Worm (Caenorhabditis elegans) whole organism, L2 larva: ENCODE measurements around the gene F14D7.12.

Experiments
- C34F6.9 ChIP-seq: fragments of 150-350 bp; optimal IDR thresholded peaks from 2 replicates; lab custom pipeline; 2014; ENCODE audit warnings: missing biosample characterization, missing genetic modification characterization
- F13H6.1 ChIP-seq: sonication (generic microtip); optimal IDR thresholded peaks from 2 replicates; lab custom pipeline; 2016; ENCODE audit warnings: missing genetic modification characterization, missing compliant biosample characterization
- R02D3.7 ChIP-seq: fragments of 150-350 bp; optimal IDR thresholded peaks from 2 replicates; lab custom pipeline; 2014; ENCODE audit warnings: missing biosample characterization, missing genetic modification characterization
- Y55F3AM.14 ChIP-seq: fragments of 200-800 bp; sonication (Bioruptor generic); optimal IDR thresholded peaks from 2 replicates; lab custom pipeline; 2018; ENCODE audit warnings: mild to moderate bottlenecking, missing genetic modification characterization, missing compliant biosample characterization
- ZK546.5 ChIP-seq: sonication (generic microtip); optimal IDR thresholded peaks from 2 replicates; lab custom pipeline; 2017; ENCODE audit warnings: missing biosample characterization, missing genetic modification characterization
- alr-1 ChIP-seq: fragments of 150-350 bp; optimal IDR thresholded peaks from 2 replicates; lab custom pipeline; 2014; ENCODE audit warnings: missing biosample characterization, missing genetic modification characterization
- aly-2 ChIP-seq: fragments of 150-350 bp; optimal IDR thresholded peaks from 2 replicates; lab custom pipeline; 2014; ENCODE audit warnings: missing biosample characterization, missing genetic modification characterization
- ama-1 ChIP-seq: fragments of 150-350 bp; optimal IDR thresholded peaks from 2 replicates; lab custom pipeline; 2018; ENCODE audit warnings: inconsistent platforms
- blmp-1 ChIP-seq: sonication (generic microtip); optimal IDR thresholded peaks from 2 replicates; lab custom pipeline; 2017; ENCODE audit warnings: missing genetic modification characterization, mild to moderate bottlenecking, missing compliant biosample characterization, antibody characterized with exemption, moderate library complexity; ENCODE audit not compliant: insufficient read depth
- ceh-16 ChIP-seq: fragments of 150-350 bp; optimal IDR thresholded peaks from 2 replicates; lab custom pipeline; 2014; ENCODE audit warnings: missing biosample characterization, missing genetic modification characterization
- ceh-82 ChIP-seq: fragments of 150-350 bp; optimal IDR thresholded peaks from 2 replicates; lab custom pipeline; 2014; ENCODE audit warnings: missing biosample characterization, missing genetic modification characterization
- crh-2 ChIP-seq: sonication (generic microtip); optimal IDR thresholded peaks from 2 replicates; lab custom pipeline; 2017; ENCODE audit warnings: missing biosample characterization, missing genetic modification characterization
- dmd-4 ChIP-seq: sonication (generic microtip); optimal IDR thresholded peaks from 2 replicates; lab custom pipeline; 2017; ENCODE audit warnings: missing biosample characterization, missing genetic modification characterization
- egl-27 ChIP-seq: sonication (generic microtip); optimal IDR thresholded peaks from 3 replicates; lab custom pipeline; 2017; ENCODE audit warnings: missing biosample characterization, missing genetic modification reagents, missing genetic modification characterization
- elt-1 ChIP-seq: fragments of 150-350 bp; optimal IDR thresholded peaks from 2 replicates; lab custom pipeline; 2014; ENCODE audit warnings: missing biosample characterization, missing genetic modification characterization
- elt-3 ChIP-seq: sonication (generic microtip); optimal IDR thresholded peaks from 2 replicates; lab custom pipeline; 2017; ENCODE audit warnings: missing biosample characterization, missing genetic modification characterization
- fos-1 ChIP-seq: fragments of 150-350 bp; optimal IDR thresholded peaks from 2 replicates; lab custom pipeline; 2014; ENCODE audit warnings: missing biosample characterization, missing genetic modification characterization
- gmeb-1 ChIP-seq: fragments of 150-350 bp; optimal IDR thresholded peaks from 2 replicates; lab custom pipeline; 2014; ENCODE audit warnings: missing biosample characterization, missing genetic modification characterization
- lin-11 ChIP-seq: fragments of 150-350 bp; sonication (generic microtip); optimal IDR thresholded peaks from 2 replicates; lab custom pipeline; 2014; ENCODE audit warnings: missing biosample characterization, missing genetic modification characterization, inconsistent platforms, mixed read lengths
- lin-13 ChIP-seq: fragments of 150-350 bp; optimal IDR thresholded peaks from 2 replicates; lab custom pipeline; 2014; ENCODE audit warnings: missing biosample characterization, missing genetic modification reagents, missing genetic modification characterization
- lin-39 ChIP-seq: fragments of 150-350 bp; optimal IDR thresholded peaks from 2 replicates; lab custom pipeline; 2014; ENCODE audit warnings: missing biosample characterization, missing genetic modification reagents, missing genetic modification characterization
- lsy-2 ChIP-seq, 2 experiments: fragments of 150-350 bp in 1 of 2; sonication (generic microtip) in 1 of 2; optimal IDR thresholded peaks; 2 replicates each; lab custom pipeline; 2014 to 2017; ENCODE audit warnings: missing biosample characterization in 2 of 2, missing genetic modification characterization in 2 of 2
- mab-5 ChIP-seq: fragments of 150-350 bp; optimal IDR thresholded peaks from 2 replicates; lab custom pipeline; 2014; ENCODE audit warnings: missing biosample characterization, missing genetic modification characterization
- mbf-1 ChIP-seq: sonication (generic microtip); optimal IDR thresholded peaks from 2 replicates; lab custom pipeline; 2017; ENCODE audit warnings: missing biosample characterization, missing genetic modification characterization
- mdl-1 ChIP-seq, 2 experiments: fragments of 150-350 bp in 1 of 2; sonication (generic microtip) in 1 of 2; optimal IDR thresholded peaks; 2 replicates each; lab custom pipeline; 2017; ENCODE audit warnings: missing biosample characterization in 2 of 2, missing genetic modification characterization in 2 of 2
- nhr-10 ChIP-seq: sonication (generic microtip); optimal IDR thresholded peaks from 2 replicates; lab custom pipeline; 2017; ENCODE audit warnings: missing biosample characterization, missing genetic modification characterization
- nhr-11 ChIP-seq: fragments of 150-350 bp; optimal IDR thresholded peaks from 2 replicates; lab custom pipeline; 2014; ENCODE audit warnings: missing biosample characterization, missing genetic modification characterization
- nhr-12 ChIP-seq: fragments of 150-350 bp; optimal IDR thresholded peaks from 2 replicates; lab custom pipeline; 2014; ENCODE audit warnings: missing biosample characterization, missing genetic modification characterization
- nhr-129 ChIP-seq: fragments of 150-350 bp; optimal IDR thresholded peaks from 2 replicates; lab custom pipeline; 2014; ENCODE audit warnings: missing biosample characterization, missing genetic modification characterization
- nhr-21 ChIP-seq: fragments of 150-350 bp; optimal IDR thresholded peaks from 2 replicates; lab custom pipeline; 2014; ENCODE audit warnings: missing biosample characterization, missing genetic modification characterization
- nhr-23 ChIP-seq: fragments of 150-350 bp; optimal IDR thresholded peaks from 2 replicates; lab custom pipeline; 2014; ENCODE audit warnings: missing biosample characterization, missing genetic modification reagents, missing genetic modification characterization
- nhr-25 ChIP-seq: fragments of 150-350 bp; sonication (generic microtip); optimal IDR thresholded peaks from 3 replicates; lab custom pipeline; 2014; ENCODE audit warnings: missing biosample characterization, missing genetic modification characterization
- nhr-6 ChIP-seq: fragments of 150-350 bp; optimal IDR thresholded peaks from 2 replicates; lab custom pipeline; 2014; ENCODE audit warnings: missing biosample characterization, missing genetic modification characterization
- nhr-77 ChIP-seq: fragments of 150-350 bp; optimal IDR thresholded peaks from 2 replicates; lab custom pipeline; 2014; ENCODE audit warnings: missing biosample characterization, missing genetic modification characterization
- peb-1 ChIP-seq: fragments of 150-350 bp; optimal IDR thresholded peaks from 2 replicates; lab custom pipeline; 2014; ENCODE audit warnings: missing biosample characterization, missing genetic modification characterization
- sem-4 ChIP-seq: fragments of 150-350 bp; optimal IDR thresholded peaks from 2 replicates; lab custom pipeline; 2014; ENCODE audit warnings: missing biosample characterization, missing genetic modification reagents, missing genetic modification characterization
- skn-1 ChIP-seq: sonication (generic microtip); optimal IDR thresholded peaks from 2 replicates; lab custom pipeline; 2017; ENCODE audit warnings: missing biosample characterization, missing genetic modification characterization
- sma-3 ChIP-seq: sonication (generic microtip); optimal IDR thresholded peaks from 2 replicates; lab custom pipeline; 2016; ENCODE audit warnings: missing genetic modification reagents, missing genetic modification characterization, missing compliant biosample characterization
- sma-9 ChIP-seq, 2 experiments: fragments of 150-350 bp in 1 of 2; sonication (generic microtip) in 1 of 2; optimal IDR thresholded peaks; 2 replicates each; lab custom pipeline; 2014 to 2016; ENCODE audit warnings: missing genetic modification characterization in 2 of 2, mild to moderate bottlenecking in 1 of 2, missing biosample characterization in 1 of 2, missing compliant biosample characterization in 1 of 2, missing genetic modification reagents in 1 of 2, moderate library complexity in 1 of 2
- snpc-4 ChIP-seq: fragments of 150-350 bp; optimal IDR thresholded peaks from 2 replicates; lab custom pipeline; 2014; ENCODE audit warnings: missing biosample characterization, missing genetic modification characterization
- unc-39 ChIP-seq: fragments of 150-350 bp; optimal IDR thresholded peaks from 2 replicates; lab custom pipeline; 2014; ENCODE audit warnings: missing biosample characterization, missing genetic modification characterization
- unc-55 ChIP-seq: fragments of 150-350 bp; sonication (generic microtip); optimal IDR thresholded peaks from 3 replicates; lab custom pipeline; 2014; ENCODE audit warnings: missing biosample characterization, missing genetic modification reagents, missing genetic modification characterization
- unc-62 ChIP-seq: fragments of 150-350 bp; optimal IDR thresholded peaks from 2 replicates; lab custom pipeline; 2014; ENCODE audit warnings: missing biosample characterization, missing genetic modification reagents, missing genetic modification characterization
- zag-1 ChIP-seq: fragments of 150-350 bp; optimal IDR thresholded peaks from 2 replicates; lab custom pipeline; 2014; ENCODE audit warnings: missing biosample characterization, missing genetic modification characterization
- ztf-1 ChIP-seq: fragments of 200-800 bp; sonication (Bioruptor generic); conservative IDR thresholded peaks from 2 replicates; pipeline ENCODE4 v1.3.6; 2022; ENCODE audit warnings: missing genetic modification characterization, missing compliant biosample characterization
- ztf-11 ChIP-seq: sonication (generic microtip); optimal IDR thresholded peaks from 2 replicates; lab custom pipeline; 2017; ENCODE audit warnings: missing biosample characterization, missing genetic modification characterization
- ztf-4 ChIP-seq: fragments of 150-350 bp; optimal IDR thresholded peaks from 2 replicates; lab custom pipeline; 2014; ENCODE audit warnings: missing biosample characterization, missing genetic modification characterization

Gene F14D7.12

DNA sequence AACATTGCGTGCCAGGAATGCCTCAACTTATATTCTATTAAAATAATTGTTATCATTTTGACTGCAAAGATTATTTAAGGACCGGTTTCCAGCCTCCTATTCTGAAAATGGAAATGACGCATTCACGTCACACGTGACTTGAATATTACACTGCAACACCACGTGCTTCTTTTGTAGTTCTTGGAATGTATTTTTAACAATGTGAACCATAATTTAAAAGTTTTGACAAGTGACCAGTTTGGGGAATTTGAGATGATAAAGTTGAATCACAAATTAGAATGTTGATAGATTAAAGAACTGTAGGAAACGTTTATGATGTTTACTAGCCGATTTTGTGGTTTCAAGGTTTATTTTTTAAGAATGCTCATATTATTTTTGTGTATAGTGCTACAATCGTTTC lies 41.9 kb downstream of the F14D7.12 start, which contains the start of gene F47B8.10:
Gene F47B8.10, plus strand, starts transcription at position 301 of the 400 bp plus-strand sequence.
- no peak for TF ChIP-seq skn-1 (tag; lab: Kevin White, UChicago)
- no peak for TF ChIP-seq nhr-25 (tag; lab: Kevin White, UChicago)
- TF ChIP-seq lin-13, result no peak
- no peak for TF ChIP-seq lin-39 (tag; lab: Kevin White, UChicago)
- no peak for TF ChIP-seq nhr-12 (tag; lab: Kevin White, UChicago)
- no peak for TF ChIP-seq unc-55
- no peak for TF ChIP-seq egl-27 (tag; lab: Kevin White, UChicago)

ce11 chrV:14347234-14347826 lies 47.5 kb downstream of the F14D7.12 start, which contains the start of gene cept-2:
Gene cept-2 (plus strand): TSS chrV:14347766.
- TF ChIP-seq nhr-21 (tag; lab: Kevin White, UChicago) (peak; percentile 91), ztf-1 (GFP tag; lab: Robert Waterston, UW) (no peak), mbf-1 (tag; lab: Kevin White, UChicago) (no peak), crh-2 (peak; percentile 94), ztf-4 (tag; lab: Kevin White, UChicago) (peak; percentile 85), ama-1 (peak; percentile 53), lsy-2 (tag; optimal IDR thresholded peaks at IDR 0.05; lab: Kevin White, UChicago) (peak; percentile 80 to 96), nhr-77 (tag; lab: Kevin White, UChicago) (peak; percentile 66), alr-1 (no peak), nhr-129 (peak; percentile 95), nhr-11 (tag; lab: Kevin White, UChicago) (no peak), F13H6.1 (peak; percentile 93), snpc-4 (tag; lab: Kevin White, UChicago) (peak; percentile 87), sem-4 (tag; lab: Kevin White, UChicago) (peak; percentile 95), elt-1 (no peak), lin-13 (peak; percentile 94), lin-11 (peak; percentile 96), mdl-1 (tag; optimal IDR thresholded peaks at IDR 0.05; lab: Kevin White, UChicago) (peak in 1 of 2 experiments; percentile 46), aly-2 (tag; lab: Kevin White, UChicago) (no peak), fos-1 (tag; lab: Kevin White, UChicago) (peak; percentile 76), C34F6.9 (tag; lab: Kevin White, UChicago) (peak; percentile 97), sma-3 (peak; percentile 95), skn-1 (tag; lab: Kevin White, UChicago) (peak; percentile 86), ceh-82 (tag; lab: Kevin White, UChicago) (peak; percentile 75), ZK546.5 (tag; lab: Kevin White, UChicago) (peak; percentile 29), peb-1 (tag; lab: Kevin White, UChicago) (no peak), nhr-6 (no peak), mab-5 (tag; lab: Kevin White, UChicago) (peak; percentile 88), ceh-16 (tag; lab: Kevin White, UChicago) (peak; percentile 64), Y55F3AM.14 (GFP tag; lab: Kevin White, UChicago) (peak; percentile 12), nhr-23 (tag; lab: Kevin White, UChicago) (no peak), egl-27 (tag; lab: Kevin White, UChicago) (peak; percentile 72), unc-55 (peak; percentile 100), R02D3.7 (peak; percentile 30), nhr-10 (tag; lab: Kevin White, UChicago) (no peak), nhr-12 (tag; lab: Kevin White, UChicago) (no peak), lin-39 (tag; lab: Kevin White, UChicago) (no peak), unc-39 (no peak), gmeb-1 (peak; percentile 88), blmp-1 (tag; lab: Kevin White, UChicago) (peak; percentile 87), zag-1 (peak; percentile 56), sma-9 (GFP tag; optimal IDR thresholded peaks at IDR 0.05; lab: Kevin White, UChicago) (peak; percentile 94), sma-9 (tag; optimal IDR thresholded peaks at IDR 0.05; lab: Kevin White, UChicago) (no peak), dmd-4 (tag; lab: Kevin White, UChicago) (peak; percentile 43), unc-62 (no peak), ztf-11 (tag; lab: Kevin White, UChicago) (no peak), elt-3 (tag; lab: Kevin White, UChicago) (no peak)
